Worm (Caenorhabditis elegans): ENCODE data around the gene gtap-1.

ce11 chrII:5785504-5785903 is 47.5 kb downstream of the gtap-1 start:
- TF ChIP-seq mxl-2 (GFP tag; conservative IDR thresholded peaks at IDR 0.05) (no peak), zip-2 (tag; optimal IDR thresholded peaks at IDR 0.05) (no peak), rbr-2 (tag; optimal IDR thresholded peaks at IDR 0.05) (no peak), Y5F2A.4 (GFP tag; optimal IDR thresholded peaks at IDR 0.05) (no peak), dpl-1 (GFP tag; optimal IDR thresholded peaks at IDR 0.05) (no peak), unc-62 (GFP tag; optimal IDR thresholded peaks at IDR 0.05 in 1 of 2) (peak in 1 of 2 experiments; percentile 92), unc-62 (tag; optimal IDR thresholded peaks at IDR 0.05) (no peak), saeg-2 (GFP tag; IDR thresholded peaks at IDR 0.05) (no peak), F49E8.2 (tag; optimal IDR thresholded peaks at IDR 0.05; ENCODE audit: borderline replicate concordance) (no peak), pqm-1 (tag; optimal IDR thresholded peaks at IDR 0.05) (no peak), gei-8 (GFP tag; optimal IDR thresholded peaks at IDR 0.05) (no peak)
